Worm (Caenorhabditis elegans) whole organism, early embryonic: Measurements from ENCODE around the gene C35B1.4.

ENCODE experiments used
- aly-1 ChIP-seq: sonication (generic microtip); optimal IDR thresholded peaks from 2 replicates; lab custom pipeline; 2016; ENCODE audit warnings: missing genetic modification characterization, missing compliant biosample characterization
- ama-1 ChIP-seq: fragments of 150-350 bp; optimal IDR thresholded peaks from 2 replicates; lab custom pipeline; 2014
- flt-1 ChIP-seq: fragments of 200-800 bp; sonication (Bioruptor generic); IDR thresholded peaks from 2 replicates; pipeline ENCODE4 v1.3.6; 2022; ENCODE audit warnings: missing genetic modification characterization, missing compliant biosample characterization

- TF ChIP-seq flt-1 (no peak), ama-1 (no peak), aly-1 (tag; lab: Kevin White, UChicago) (no peak)
Observed at ce11 chrIV:4055297-4055696, 24.3 kb upstream of the C35B1.4 start.
